Worm (Caenorhabditis elegans) whole organism, L3 larva: ENCODE results near the gene rips-1.

Experiments
- aly-2 ChIP-seq: fragments of 150-350 bp; optimal IDR thresholded peaks from 2 replicates; lab custom pipeline; 2014; ENCODE audit warnings: missing biosample characterization, missing genetic modification characterization
- ceh-82 ChIP-seq: fragments of 150-350 bp; optimal IDR thresholded peaks from 2 replicates; lab custom pipeline; 2014; ENCODE audit warnings: missing biosample characterization, missing genetic modification characterization
- ceh-9 ChIP-seq: sonication (generic microtip); optimal IDR thresholded peaks from 2 replicates; lab custom pipeline; 2018; ENCODE audit warnings: missing biosample characterization, missing genetic modification characterization
- fkh-10 ChIP-seq: sonication (generic microtip); optimal IDR thresholded peaks from 2 replicates; lab custom pipeline; 2017; ENCODE audit warnings: missing biosample characterization, missing genetic modification reagents, missing genetic modification characterization
- jun-1 ChIP-seq: fragments of 150-350 bp; optimal IDR thresholded peaks from 2 replicates; lab custom pipeline; 2014; ENCODE audit warnings: missing biosample characterization, missing genetic modification reagents, missing genetic modification characterization
- lin-39 ChIP-seq: fragments of 150-350 bp; optimal IDR thresholded peaks from 2 replicates; lab custom pipeline; 2018; ENCODE audit warnings: missing biosample characterization, missing genetic modification reagents, missing genetic modification characterization
- nfya-1 ChIP-seq: sonication (generic microtip); optimal IDR thresholded peaks from 2 replicates; lab custom pipeline; 2017; ENCODE audit warnings: missing genetic modification characterization, mild to moderate bottlenecking, missing compliant biosample characterization, antibody characterized with exemption, moderate library complexity; ENCODE audit not compliant: insufficient read depth
- nhr-237 ChIP-seq: fragments of 150-350 bp; optimal IDR thresholded peaks from 2 replicates; lab custom pipeline; 2014; ENCODE audit warnings: missing biosample characterization, missing genetic modification characterization
- nhr-28 ChIP-seq: fragments of 150-350 bp; optimal IDR thresholded peaks from 2 replicates; lab custom pipeline; 2014; ENCODE audit warnings: missing biosample characterization, missing genetic modification characterization
- nhr-67 ChIP-seq: fragments of 150-350 bp; optimal IDR thresholded peaks from 2 replicates; lab custom pipeline; 2014; ENCODE audit warnings: missing biosample characterization, missing genetic modification characterization
- tbx-2 ChIP-seq: sonication (generic microtip); optimal IDR thresholded peaks from 2 replicates; lab custom pipeline; 2016; ENCODE audit warnings: mild to moderate bottlenecking, missing genetic modification characterization, missing compliant biosample characterization
- ztf-4 ChIP-seq: fragments of 150-350 bp; optimal IDR thresholded peaks from 2 replicates; lab custom pipeline; 2014; ENCODE audit warnings: missing biosample characterization, missing genetic modification characterization

ce11 chrV:3739302-3739701 lies 32.5 kb upstream of the rips-1 start, which contains the start of gene hpo-36:
- no peak for TF ChIP-seq fkh-10 (GFP tag; lab: Kevin White, UChicago)
- TF ChIP-seq nfya-1 (tag; lab: Kevin White, UChicago) = no peak
- no peak for TF ChIP-seq jun-1 (tag; lab: Kevin White, UChicago)
- no peak for TF ChIP-seq aly-2 (tag; lab: Kevin White, UChicago)
- TF ChIP-seq ztf-4 (tag; lab: Kevin White, UChicago) = no peak
- TF ChIP-seq ceh-9 (tag; lab: Kevin White, UChicago) = no peak
- TF ChIP-seq nhr-67 (tag; lab: Kevin White, UChicago) = no peak
- no peak for TF ChIP-seq lin-39 (tag; lab: Kevin White, UChicago)
- TF ChIP-seq nhr-237 (tag; lab: Kevin White, UChicago) = no peak
- TF ChIP-seq ceh-82 = no peak
- TF ChIP-seq nhr-28 (tag; lab: Kevin White, UChicago) = no peak
- TF ChIP-seq tbx-2 (tag; lab: Kevin White, UChicago) = no peak
